Fruit fly (Drosophila melanogaster): ENCODE data around the gene CG2113.
A peak's percentile ranks its signal among the peaks of the same experiment; 100 is the strongest.

Gene CG2113

DNA sequence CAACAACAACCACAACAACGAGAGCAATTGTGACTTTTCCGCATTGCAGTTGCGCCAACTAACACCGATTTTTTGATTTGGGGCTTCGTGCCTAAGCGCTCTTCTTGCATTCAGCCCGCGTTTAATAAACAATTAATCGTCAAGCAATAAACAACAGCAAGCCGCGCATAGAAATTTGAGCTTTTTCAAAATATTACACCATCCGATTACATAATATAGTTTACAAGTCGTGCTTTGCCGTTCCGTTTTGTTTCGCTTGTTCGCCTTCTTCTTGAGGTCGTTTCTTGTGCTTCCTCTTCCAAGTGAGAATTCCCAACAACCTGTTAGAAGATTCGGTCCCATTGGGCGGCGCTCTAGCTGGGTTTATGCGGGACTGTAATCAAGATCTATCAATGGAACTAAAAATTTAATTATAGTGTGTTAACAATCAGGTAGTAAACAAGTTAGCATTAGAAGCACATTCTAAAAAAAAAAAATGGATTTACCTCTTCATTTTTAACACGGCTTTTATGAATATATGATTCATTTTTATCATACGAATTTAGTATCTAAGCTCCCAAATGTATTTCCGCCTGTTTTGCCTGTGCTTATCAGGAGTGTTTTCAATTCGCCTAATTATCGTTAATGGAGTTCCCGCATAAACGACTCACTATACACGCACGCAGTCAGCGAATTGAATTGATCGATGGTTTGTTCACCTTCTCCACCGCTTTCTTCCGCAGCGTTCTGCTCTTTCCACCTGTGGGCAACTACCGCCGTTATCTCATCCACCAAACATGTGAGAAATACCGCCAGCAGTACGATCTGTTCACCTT lies 41.0 kb downstream of the CG2113 start (continued):
- TF ChIP-seq gsb-n (tag; optimal IDR thresholded peaks at IDR 0.05) (peak; percentile 84), tin (GFP tag; optimal IDR thresholded peaks at IDR 0.05) (peak; percentile 78), CG1024 (GFP tag; IDR thresholded peaks at IDR 0.05) (peak; percentile 44; the same call in 1 of the 2 replicates), CG30431 (GFP tag; optimal IDR thresholded peaks at IDR 0.05) (peak; percentile 58), CG10979 (tag; optimal IDR thresholded peaks at IDR 0.05) (peak; percentile 93), cad (GFP tag; optimal IDR thresholded peaks at IDR 0.05) (no peak), onecut (GFP tag; IDR thresholded peaks at IDR 0.05) (peak; percentile 75), Ptx1 (GFP tag; IDR thresholded peaks at IDR 0.05) (peak; percentile 69), tgo (GFP tag; IDR thresholded peaks at IDR 0.05) (peak; percentile 60; the same call in 2 of the 3 replicates), peb (GFP tag; IDR thresholded peaks at IDR 0.05) (0 out of 2 replicates have a peak, but pooled peaks have one; percentile 19), CG1603 (tag; optimal IDR thresholded peaks at IDR 0.05) (peak; percentile 62), kay (GFP tag; optimal IDR thresholded peaks at IDR 0.05) (peak; percentile 60), Adf1 (GFP tag; IDR thresholded peaks at IDR 0.05) (peak; percentile 64; the same call in 1 of the 2 replicates), ranshi (GFP tag; IDR thresholded peaks at IDR 0.05) (peak; percentile 77), wor (GFP tag; IDR thresholded peaks at IDR 0.05) (peak; percentile 40; the same call in 1 of the 2 replicates), PHDP (tag; optimal IDR thresholded peaks at IDR 0.05) (peak; percentile 93), schlank (tag; optimal IDR thresholded peaks at IDR 0.05) (peak; percentile 65), CG14667 (GFP tag; IDR thresholded peaks at IDR 0.05) (peak; percentile 50), dpn (GFP tag; optimal IDR thresholded peaks at IDR 0.05) (peak; percentile 78 to 79), CG15601 (tag; optimal IDR thresholded peaks at IDR 0.05) (peak; percentile 87), CG5180 (GFP tag; optimal IDR thresholded peaks at IDR 0.05) (peak; percentile 77), TFAM (GFP tag; optimal IDR thresholded peaks at IDR 0.05) (peak; percentile 26), gfzf (GFP tag; optimal IDR thresholded peaks at IDR 0.05) (no peak), CG14710 (tag; optimal IDR thresholded peaks at IDR 0.05) (peak; percentile 91), CG13775 (GFP tag; optimal IDR thresholded peaks at IDR 0.05) (peak; percentile 84), nau (GFP tag; optimal IDR thresholded peaks at IDR 0.05) (peak; percentile 60), CG10209 (GFP tag; optimal IDR thresholded peaks at IDR 0.05) (peak; percentile 85), pita (GFP tag; optimal IDR thresholded peaks at IDR 0.05) (no peak), run (tag; optimal IDR thresholded peaks at IDR 0.05) (peak; percentile 32), tx (GFP tag; optimal IDR thresholded peaks at IDR 0.05) (peak; percentile 55), sima (GFP tag; optimal IDR thresholded peaks at IDR 0.05) (peak; percentile 63), CG31441 (GFP tag; IDR thresholded peaks at IDR 0.05) (peak; percentile 87), zf30C (GFP tag; optimal IDR thresholded peaks at IDR 0.05) (no peak), D19A (tag; optimal IDR thresholded peaks at IDR 0.05) (peak; percentile 81), Rfx (GFP tag; IDR thresholded peaks at IDR 0.05) (peak; percentile 85), ewg (GFP tag; optimal IDR thresholded peaks at IDR 0.05) (peak; percentile 58), CG4424 (GFP tag; optimal IDR thresholded peaks at IDR 0.05) (peak; percentile 84), az2 (GFP tag; optimal IDR thresholded peaks at IDR 0.05) (peak; percentile 67), CG11398 (GFP tag; optimal IDR thresholded peaks at IDR 0.05) (peak; percentile 46), CG15479 (GFP tag; optimal IDR thresholded peaks at IDR 0.05) (no peak), CG2678 (tag; optimal IDR thresholded peaks at IDR 0.05) (peak; percentile 94), ac (GFP tag; optimal IDR thresholded peaks at IDR 0.05) (peak; percentile 48), croc (GFP tag; conservative IDR thresholded peaks at IDR 0.05) (peak; percentile 44; the same call in 2 of the 3 replicates), ttk (GFP tag; IDR thresholded peaks at IDR 0.05) (peak; percentile 60), gcm (GFP tag; optimal IDR thresholded peaks at IDR 0.05) (peak; percentile 88), Neu2 (GFP tag; optimal IDR thresholded peaks at IDR 0.05; ENCODE audit: borderline replicate concordance) (no peak), Ets97D (GFP tag; optimal IDR thresholded peaks at IDR 0.05) (peak; percentile 33), bbx (GFP tag; IDR thresholded peaks at IDR 0.05; ENCODE audit: partially characterized antibody) (no peak)

Measured in whole organism, embryonic.